Fruit fly (Drosophila melanogaster): ENCODE data around the gene CG6678.

- no peak for TF ChIP-seq psq (optimal IDR thresholded peaks at IDR 0.05)
- no peak for TF ChIP-seq Myc (optimal IDR thresholded peaks at IDR 0.05)
- no peak for TF ChIP-seq ttk (optimal IDR thresholded peaks at IDR 0.05)
- no peak for TF ChIP-seq h (optimal IDR thresholded peaks at IDR 0.05)
- TF ChIP-seq Sin3A (optimal IDR thresholded peaks at IDR 0.05): no peak
- no peak for TF ChIP-seq insv (optimal IDR thresholded peaks at IDR 0.05)
Observed at dm6 chr3R:21873439-21873838, 13.4 kb upstream of the CG6678 start, which contains the start of gene CG31178.
